Worm (Caenorhabditis elegans): ENCODE measurements around the gene spin-3.

The spin-3 gene

ce11 chrX:13115694-13116093 lies 14.4 kb upstream of the spin-3 start:
- no peak for TF ChIP-seq unc-62 (GFP tag; optimal IDR thresholded peaks at IDR 0.05)

- TF ChIP-seq ceh-27 (GFP tag; optimal IDR thresholded peaks at IDR 0.05), result no peak
- TF ChIP-seq mes-4 (tag; optimal IDR thresholded peaks at IDR 0.05), result no peak
- TF ChIP-seq ama-1 (optimal IDR thresholded peaks at IDR 0.05), result no peak
- no peak for TF ChIP-seq ama-1 (GFP tag; optimal IDR thresholded peaks at IDR 0.05)
- TF ChIP-seq F57C9.4 (tag; optimal IDR thresholded peaks at IDR 0.05), result no peak
- no peak for TF ChIP-seq sea-2 (GFP tag; IDR thresholded peaks at IDR 0.05)
- TF ChIP-seq aptf-2 (GFP tag; conservative IDR thresholded peaks at IDR 0.05), result no peak
- TF ChIP-seq ztf-6 (GFP tag; IDR thresholded peaks at IDR 0.05), result no peak
- no peak for TF ChIP-seq tlf-1 (GFP tag; optimal IDR thresholded peaks at IDR 0.05)
- TF ChIP-seq tbp1 (GFP tag; optimal IDR thresholded peaks at IDR 0.05), result no peak
- no peak for TF ChIP-seq ztf-26 (tag; optimal IDR thresholded peaks at IDR 0.05)
- TF ChIP-seq ZK185.1 (tag; optimal IDR thresholded peaks at IDR 0.05; ENCODE audit: poor library complexity, severe bottlenecking), result no peak
- no peak for TF ChIP-seq hsf-1 (GFP tag; IDR thresholded peaks at IDR 0.05)
- no peak for TF ChIP-seq Y53F4B.3 (GFP tag; IDR thresholded peaks at IDR 0.05)
- no peak for TF ChIP-seq athp-1 (tag; optimal IDR thresholded peaks at IDR 0.05)
- TF ChIP-seq cebp-1 (GFP tag; IDR thresholded peaks at IDR 0.05), result peak; percentile 34
- peak; percentile 64 for TF ChIP-seq cebp-1 (tag; optimal IDR thresholded peaks at IDR 0.05)
- peak; percentile 8 for TF ChIP-seq zim-3 (tag; optimal IDR thresholded peaks at IDR 0.05)
- no peak for TF ChIP-seq hlh-26 (GFP tag; conservative IDR thresholded peaks at IDR 0.05)
These were observed 13.7 kb upstream of the spin-3 start for ce11 chrX:13116380-13116779.

ce11 chrX:13119900-13120299 lies 10.1 kb upstream of the spin-3 start:
- no peak for TF ChIP-seq mcd-1 (GFP tag; IDR thresholded peaks at IDR 0.05)
- TF ChIP-seq cebp-1 (GFP tag; IDR thresholded peaks at IDR 0.05), result no peak
- no peak for TF ChIP-seq cebp-1 (tag; optimal IDR thresholded peaks at IDR 0.05)
- TF ChIP-seq hmg-1.2 (GFP tag; IDR thresholded peaks at IDR 0.05), result peak; percentile 69
- TF ChIP-seq xnd-1 (tag; optimal IDR thresholded peaks at IDR 0.05), result no peak

- TF ChIP-seq ama-1 (optimal IDR thresholded peaks at IDR 0.05) (no peak), ama-1 (GFP tag; optimal IDR thresholded peaks at IDR 0.05) (peak in 1 of 2 experiments; percentile 66), somi-1 (GFP tag; optimal IDR thresholded peaks at IDR 0.05) (peak; percentile 81), madf-8 (GFP tag; conservative IDR thresholded peaks at IDR 0.05) (no peak), F22D6.2 (tag; optimal IDR thresholded peaks at IDR 0.05) (no peak), madf-3 (GFP tag; IDR thresholded peaks at IDR 0.05) (peak; percentile 75), Y53F4B.3 (GFP tag; IDR thresholded peaks at IDR 0.05) (peak; percentile 72; the same call in 1 of the 2 replicates), nhr-179 (tag; optimal IDR thresholded peaks at IDR 0.05) (no peak), ztf-22 (GFP tag; optimal IDR thresholded peaks at IDR 0.05) (peak; percentile 38), T26A5.8 (tag; optimal IDR thresholded peaks at IDR 0.05) (peak; percentile 84), D2030.7 (GFP tag; IDR thresholded peaks at IDR 0.05) (peak; percentile 88), him-1 (tag; optimal IDR thresholded peaks at IDR 0.05) (peak; percentile 37), pha-4 (tag; optimal IDR thresholded peaks at IDR 0.05) (no peak), atf-7 (tag; optimal IDR thresholded peaks at IDR 0.05) (peak; percentile 61), attf-5 (GFP tag; optimal IDR thresholded peaks at IDR 0.05) (peak; percentile 75), egl-18 (GFP tag; IDR thresholded peaks at IDR 0.05) (peak; percentile 75; the same call in 1 of the 2 replicates), hlh-12 (tag; optimal IDR thresholded peaks at IDR 0.05) (no peak), unc-62 (GFP tag; optimal IDR thresholded peaks at IDR 0.05) (no peak), chd-7 (tag; optimal IDR thresholded peaks at IDR 0.05) (peak; percentile 90), sdz-38 (tag; optimal IDR thresholded peaks at IDR 0.05) (no peak), lin-26 (GFP tag; IDR thresholded peaks at IDR 0.05) (no peak; the same call in none of the 2 replicates), die-1 (tag; optimal IDR thresholded peaks at IDR 0.05) (no peak), B0035.1 (tag; optimal IDR thresholded peaks at IDR 0.05) (no peak), tlf-1 (GFP tag; optimal IDR thresholded peaks at IDR 0.05) (peak; percentile 48), sea-2 (GFP tag; IDR thresholded peaks at IDR 0.05) (0 out of 2 replicates have a peak, but pooled peaks have one; percentile 61), rcor-1 (GFP tag; IDR thresholded peaks at IDR 0.05) (peak; percentile 65; the same call in 1 of the 2 replicates), mel-28 (tag; optimal IDR thresholded peaks at IDR 0.05; ENCODE audit: borderline replicate concordance) (peak; percentile 38), hrde-1 (tag; optimal IDR thresholded peaks at IDR 0.05; ENCODE audit: borderline replicate concordance) (no peak)
These were observed 8.9 kb upstream of the spin-3 start for ce11 chrX:13121104-13121503.

Data from whole organism, young adult.